Fruit fly (Drosophila melanogaster) whole organism, embryonic: ENCODE data around the gene CG12177.

Experiments used
- Atf6 ChIP-seq: fragments of 200-800 bp; sonication (Bioruptor generic); IDR thresholded peaks from 2 replicates; pipeline ENCODE4 v1.3.6; 2022; ENCODE audit warnings: missing biosample characterization, missing genetic modification characterization
- C15 ChIP-seq: fragments of 200-800 bp; sonication (Bioruptor generic); IDR thresholded peaks from 3 replicates; pipeline ENCODE4 v1.3.6; 2022; ENCODE audit warnings: missing biosample characterization, missing genetic modification characterization
- CG11504 ChIP-seq: fragments of 200-800 bp; sonication (Bioruptor generic); optimal IDR thresholded peaks from 3 replicates; lab custom pipeline; 2019; ENCODE audit warnings: missing biosample characterization, mild to moderate bottlenecking, missing genetic modification characterization, moderate library complexity
- CG11560 ChIP-seq: fragments of 200-800 bp; sonication (Bioruptor generic); IDR thresholded peaks from 3 replicates; pipeline ENCODE4 v1.3.6; 2022; ENCODE audit warnings: missing biosample characterization, missing genetic modification characterization
- CG12071 ChIP-seq: fragments of 200-800 bp; sonication (Bioruptor generic); optimal IDR thresholded peaks from 3 replicates; lab custom pipeline; 2018; ENCODE audit warnings: missing biosample characterization, mild to moderate bottlenecking, missing genetic modification characterization
- CG12104 ChIP-seq: fragments of 200-800 bp; sonication (Bioruptor generic); optimal IDR thresholded peaks from 3 replicates; lab custom pipeline; 2016; ENCODE audit warnings: missing biosample characterization, missing genetic modification characterization
- CG12659 ChIP-seq: fragments of 200-800 bp; sonication (Bioruptor generic); optimal IDR thresholded peaks from 3 replicates; lab custom pipeline; 2017; ENCODE audit warnings: mild to moderate bottlenecking, missing biosample characterization, missing genetic modification reagents, missing genetic modification characterization
- CG13296 ChIP-seq: fragments of 200-800 bp; sonication (Bioruptor generic); optimal IDR thresholded peaks from 3 replicates; lab custom pipeline; 2018; ENCODE audit warnings: missing biosample characterization, mild to moderate bottlenecking, missing genetic modification characterization
- CG17328 ChIP-seq: fragments of 200-800 bp; sonication (Bioruptor generic); IDR thresholded peaks from 2 replicates; pipeline ENCODE4 v1.3.6; 2022; ENCODE audit warnings: missing biosample characterization, missing genetic modification characterization
- CG3726 ChIP-seq: fragments of 200-800 bp; sonication (Bioruptor generic); IDR thresholded peaks from 3 replicates; pipeline ENCODE4, ENCODE4 v1.3.6; 2022; ENCODE audit warnings: missing biosample characterization, missing genetic modification characterization
- CG4282 ChIP-seq: fragments of 200-800 bp; sonication (Bioruptor generic); optimal IDR thresholded peaks from 2 replicates; lab custom pipeline; 2016; ENCODE audit warnings: missing biosample characterization, missing genetic modification characterization
- CG43689 ChIP-seq: fragments of 200-800 bp; sonication (Bioruptor generic); IDR thresholded peaks from 2 replicates; pipeline ENCODE4 v1.3.6; 2022; ENCODE audit warnings: missing biosample characterization, missing genetic modification characterization
- CG5953 ChIP-seq: fragments of 200-800 bp; sonication (Bioruptor generic); IDR thresholded peaks from 2 replicates; pipeline ENCODE4 v1.3.6; 2022; ENCODE audit warnings: missing biosample characterization, missing genetic modification characterization
- CG6683 ChIP-seq: fragments of 200-800 bp; sonication (Bioruptor generic); optimal IDR thresholded peaks from 2 replicates; lab custom pipeline; 2017; ENCODE audit warnings: missing biosample characterization, mild to moderate bottlenecking, missing genetic modification characterization, missing genetic modification reagents
- CG6813 ChIP-seq: fragments of 200-800 bp; sonication (Bioruptor generic); optimal IDR thresholded peaks from 2 replicates; lab custom pipeline; 2017; ENCODE audit warnings: missing biosample characterization, missing genetic modification characterization, mild to moderate bottlenecking, moderate library complexity, missing genetic modification reagents
- CG7357 ChIP-seq: fragments of 200-800 bp; sonication (Bioruptor generic); IDR thresholded peaks from 3 replicates; pipeline ENCODE4 v1.3.6; 2022; ENCODE audit warnings: missing biosample characterization, missing genetic modification characterization
- CG7839 ChIP-seq: fragments of 200-800 bp; sonication (Bioruptor generic); optimal IDR thresholded peaks from 3 replicates; lab custom pipeline; 2018; ENCODE audit warnings: missing biosample characterization, mild to moderate bottlenecking, missing genetic modification characterization, moderate library complexity
- CG8290 ChIP-seq, 3 experiments: fragments of 200-800 bp; sonication (Bioruptor generic); optimal IDR thresholded peaks; 2 replicates each; lab custom pipeline; 2016 to 2019; ENCODE audit warnings: missing biosample characterization in 3 of 3, missing genetic modification characterization in 3 of 3, mild to moderate bottlenecking in 2 of 3, moderate library complexity in 1 of 3
- CTCF ChIP-seq: fragments of 200-800 bp; sonication (Bioruptor generic); optimal IDR thresholded peaks from 2 replicates; lab custom pipeline; 2017; ENCODE audit warnings: missing biosample characterization, mild to moderate bottlenecking, missing genetic modification characterization, moderate library complexity
- Camta ChIP-seq: fragments of 200-800 bp; sonication (Bioruptor generic); optimal IDR thresholded peaks from 2 replicates; lab custom pipeline; 2016; ENCODE audit warnings: missing biosample characterization, missing genetic modification characterization
- CkIIα-i1 ChIP-seq: fragments of 200-800 bp; sonication (Bioruptor generic); IDR thresholded peaks from 2 replicates; pipeline ENCODE4 v1.3.6; 2022; ENCODE audit warnings: missing biosample characterization, missing genetic modification characterization
- Dip3 ChIP-seq: fragments of 200-800 bp; sonication (Bioruptor generic); optimal IDR thresholded peaks from 3 replicates; lab custom pipeline; 2016; ENCODE audit warnings: missing biosample characterization, missing genetic modification characterization
- HLHmδ ChIP-seq: fragments of 200-800 bp; sonication (Bioruptor generic); optimal IDR thresholded peaks from 2 replicates; lab custom pipeline; 2018; ENCODE audit warnings: missing biosample characterization, mild to moderate bottlenecking, missing genetic modification characterization, moderate library complexity
- Hey ChIP-seq: fragments of 200-800 bp; sonication (Bioruptor generic); optimal IDR thresholded peaks from 3 replicates; lab custom pipeline; 2018; ENCODE audit warnings: missing biosample characterization, mild to moderate bottlenecking, missing genetic modification characterization
- Lhr ChIP-seq: fragments of 200-800 bp; sonication (Bioruptor generic); optimal IDR thresholded peaks from 3 replicates; lab custom pipeline; 2017; ENCODE audit warnings: mild to moderate bottlenecking, missing biosample characterization, missing genetic modification reagents, missing genetic modification characterization
- NFAT ChIP-seq: fragments of 200-800 bp; sonication (Bioruptor generic); IDR thresholded peaks from 2 replicates; pipeline ENCODE4 v1.3.6; 2022; ENCODE audit warnings: missing biosample characterization, missing genetic modification characterization
- NK7.1 ChIP-seq: fragments of 200-800 bp; sonication (Bioruptor generic); optimal IDR thresholded peaks from 3 replicates; lab custom pipeline; 2016; ENCODE audit warnings: missing biosample characterization, missing genetic modification characterization
- Neu2 ChIP-seq: fragments of 200-800 bp; sonication (Bioruptor generic); optimal IDR thresholded peaks from 3 replicates; lab custom pipeline; 2016; ENCODE audit warnings: missing biosample characterization, missing genetic modification characterization, borderline replicate concordance
- Nf-YB ChIP-seq: fragments of 200-800 bp; sonication (Bioruptor generic); optimal IDR thresholded peaks from 3 replicates; lab custom pipeline; 2019; ENCODE audit warnings: missing biosample characterization, mild to moderate bottlenecking, missing genetic modification characterization, moderate library complexity
- Nf-YC ChIP-seq: fragments of 200-800 bp; optimal IDR thresholded peaks from 3 replicates; lab custom pipeline; 2019; ENCODE audit warnings: missing biosample characterization, mild to moderate bottlenecking, missing genetic modification characterization, moderate library complexity
- Scr ChIP-seq: fragments of 200-800 bp; sonication (Bioruptor generic); IDR thresholded peaks from 2 replicates; pipeline ENCODE4 v1.3.6; 2022; ENCODE audit warnings: missing biosample characterization, missing genetic modification characterization; ENCODE audit not compliant: partially characterized antibody
- Taf1 ChIP-seq: fragments of 200-800 bp; sonication (Bioruptor generic); IDR thresholded peaks from 2 replicates; pipeline ENCODE4 v1.3.6; 2022; ENCODE audit warnings: missing biosample characterization, missing genetic modification characterization
- Xbp1 ChIP-seq: fragments of 200-800 bp; sonication (Bioruptor generic); optimal IDR thresholded peaks from 3 replicates; lab custom pipeline; 2016; ENCODE audit warnings: missing biosample characterization, mild to moderate bottlenecking, missing genetic modification characterization
- al ChIP-seq: fragments of 200-800 bp; sonication (Bioruptor generic); IDR thresholded peaks from 2 replicates; pipeline ENCODE4 v1.3.6; 2022; ENCODE audit warnings: missing biosample characterization, missing genetic modification characterization
- ato ChIP-seq: fragments of 200-800 bp; sonication (Bioruptor generic); IDR thresholded peaks from 2 replicates; pipeline ENCODE4 v1.3.6; 2022; ENCODE audit warnings: missing biosample characterization, missing genetic modification characterization; ENCODE audit not compliant: partially characterized antibody
- bab2 ChIP-seq: fragments of 200-800 bp; sonication (Bioruptor generic); optimal IDR thresholded peaks from 2 replicates; lab custom pipeline; 2016; ENCODE audit warnings: missing biosample characterization, missing genetic modification characterization
- cg ChIP-seq: fragments of 200-800 bp; sonication (Bioruptor generic); optimal IDR thresholded peaks from 3 replicates; lab custom pipeline; 2019; ENCODE audit warnings: missing biosample characterization, mild to moderate bottlenecking, missing genetic modification characterization, moderate library complexity
- corto ChIP-seq: fragments of 200-800 bp; sonication (Bioruptor generic); optimal IDR thresholded peaks from 2 replicates; lab custom pipeline; 2016; ENCODE audit warnings: missing biosample characterization, mild to moderate bottlenecking, missing genetic modification characterization, moderate library complexity
- dmrt11E ChIP-seq: fragments of 200-800 bp; sonication (Bioruptor generic); optimal IDR thresholded peaks from 3 replicates; lab custom pipeline; 2018; ENCODE audit warnings: missing biosample characterization, mild to moderate bottlenecking, missing genetic modification characterization, moderate library complexity
- exex ChIP-seq: fragments of 200-800 bp; sonication (Bioruptor generic); optimal IDR thresholded peaks from 4 replicates; lab custom pipeline; 2018; ENCODE audit warnings: missing biosample characterization, mild to moderate bottlenecking, missing genetic modification characterization, moderate library complexity
- fru ChIP-seq: fragments of >200 bp; optimal IDR thresholded peaks from 2 replicates; lab custom pipeline; 2017
- gsb ChIP-seq: fragments of 200-800 bp; sonication (Bioruptor generic); IDR thresholded peaks from 2 replicates; pipeline ENCODE4 v1.3.6; 2022; ENCODE audit warnings: missing biosample characterization, missing genetic modification characterization
- hbn ChIP-seq: fragments of 200-800 bp; sonication (Bioruptor generic); IDR thresholded peaks from 2 replicates; pipeline ENCODE4 v1.3.6; 2022; ENCODE audit warnings: missing biosample characterization, missing genetic modification characterization; ENCODE audit not compliant: partially characterized antibody
- hkb ChIP-seq, 2 experiments: fragments of 200-800 bp in 1 of 2; fragments of >200 bp in 1 of 2; sonication (Bioruptor generic) in 1 of 2; IDR thresholded peaks in 1 of 2; optimal IDR thresholded peaks in 1 of 2; 2 replicates each; pipeline versions ENCODE4 v1.3.6 to Lab custom; 2017 to 2022; ENCODE audit warnings: missing biosample characterization in 1 of 2, missing genetic modification characterization in 1 of 2
- jumu ChIP-seq: fragments of 200-800 bp; sonication (Bioruptor generic); optimal IDR thresholded peaks from 3 replicates; lab custom pipeline; 2016; ENCODE audit warnings: missing biosample characterization, missing genetic modification characterization
- lab ChIP-seq: fragments of 200-800 bp; sonication (Bioruptor generic); optimal IDR thresholded peaks from 3 replicates; lab custom pipeline; 2017; ENCODE audit warnings: missing biosample characterization, missing genetic modification characterization, mild to moderate bottlenecking, moderate library complexity, missing genetic modification reagents
- nau ChIP-seq: fragments of 200-800 bp; sonication (Bioruptor generic); optimal IDR thresholded peaks from 3 replicates; lab custom pipeline; 2017; ENCODE audit warnings: missing biosample characterization, mild to moderate bottlenecking, missing genetic modification characterization, missing genetic modification reagents
- repo ChIP-seq: fragments of 200-800 bp; sonication (Bioruptor generic); optimal IDR thresholded peaks from 2 replicates; lab custom pipeline; 2016; ENCODE audit warnings: missing biosample characterization, missing genetic modification characterization
- stwl ChIP-seq: fragments of 200-800 bp; sonication (Bioruptor generic); optimal IDR thresholded peaks from 3 replicates; lab custom pipeline; 2018; ENCODE audit warnings: missing biosample characterization, mild to moderate bottlenecking, missing genetic modification characterization, moderate library complexity
- ttk ChIP-seq: fragments of 200-800 bp; sonication (Bioruptor generic); IDR thresholded peaks from 2 replicates; pipeline ENCODE4 v2.1.2; 2022; ENCODE audit warnings: missing biosample characterization, missing genetic modification characterization
- unc-4 ChIP-seq: fragments of 200-800 bp; sonication (Bioruptor generic); IDR thresholded peaks from 2 replicates; pipeline ENCODE4 v1.3.6; 2022; ENCODE audit warnings: missing biosample characterization, missing genetic modification characterization; ENCODE audit not compliant: partially characterized antibody

Gene CG12177

DNA sequence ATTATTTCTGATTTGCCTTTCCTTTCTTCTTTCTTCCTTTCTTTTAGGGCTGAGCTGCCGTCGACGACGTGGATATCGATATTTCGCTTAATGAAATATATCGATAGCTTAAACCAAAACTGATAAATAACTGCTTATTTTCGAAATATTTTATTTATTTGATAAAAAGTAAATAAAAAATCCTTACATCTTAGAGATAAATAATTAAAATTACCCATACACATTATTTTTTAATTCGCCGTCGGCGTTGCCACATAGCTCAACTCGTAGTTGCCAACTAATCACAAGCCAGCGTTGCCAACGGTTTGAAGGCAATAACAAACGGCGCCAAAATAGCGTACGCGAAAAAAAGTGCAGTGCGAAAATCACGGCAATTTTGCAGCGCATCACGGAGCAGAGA lies 41.6 kb upstream of the CG12177 start, which contains the start of the genes Mrgn1 and mus101 (continued):
- no peak for TF ChIP-seq NK7.1 (GFP tag; lab: Kevin White, UChicago)
- TF ChIP-seq CG43689 (GFP tag; lab: Robert Waterston, UW): no peak
- TF ChIP-seq C15 (GFP tag; lab: Robert Waterston, UW): no peak
- TF ChIP-seq CG13296: no peak
- TF ChIP-seq stwl (tag; lab: Kevin White, UChicago): peak; percentile 56
- TF ChIP-seq CG12071 (GFP tag; lab: Kevin White, UChicago): no peak
- no peak for TF ChIP-seq CG12104 (GFP tag; lab: Kevin White, UChicago)
- no peak for TF ChIP-seq jumu (GFP tag; lab: Kevin White, UChicago)
- no peak for TF ChIP-seq CG6683 (GFP tag; lab: Kevin White, UChicago)
- TF ChIP-seq Scr: peak; percentile 85
- no peak for TF ChIP-seq nau (GFP tag; lab: Kevin White, UChicago)
- no peak for TF ChIP-seq Hey (tag; lab: Kevin White, UChicago)
- TF ChIP-seq CG17328 (GFP tag; lab: Robert Waterston, UW): no peak
- TF ChIP-seq CTCF (GFP tag; lab: Kevin White, UChicago): peak; percentile 27
- no peak for TF ChIP-seq bab2 (GFP tag; lab: Kevin White, UChicago)
- TF ChIP-seq Neu2 (GFP tag; lab: Kevin White, UChicago): no peak
- peak; percentile 62 for TF ChIP-seq CG12659 (GFP tag; lab: Kevin White, UChicago)
- TF ChIP-seq Atf6 (GFP tag; lab: Robert Waterston, UW): no peak
- TF ChIP-seq exex: no peak
- no peak for TF ChIP-seq CG5953
- TF ChIP-seq NFAT: no peak
- TF ChIP-seq Nf-YC: no peak
- no peak for TF ChIP-seq CkIIα-i1 (GFP tag; lab: Robert Waterston, UW)
- TF ChIP-seq Camta: no peak
- no peak for TF ChIP-seq hkb (optimal IDR thresholded peaks at IDR 0.05; lab: Kevin White, UChicago)
- no peak for TF ChIP-seq hkb (GFP tag; IDR thresholded peaks at IDR 0.05; lab: Robert Waterston, UW)
- no peak for TF ChIP-seq CG6813 (GFP tag; lab: Kevin White, UChicago)
- peak; percentile 78 for TF ChIP-seq hbn (GFP tag; lab: Robert Waterston, UW)
- TF ChIP-seq gsb (GFP tag; lab: Robert Waterston, UW): no peak
- peak; percentile 30 for TF ChIP-seq cg
- TF ChIP-seq ato: 0 out of 2 replicates have a peak, but pooled peaks have one; percentile 30
- no peak for TF ChIP-seq CG4282 (GFP tag; lab: Kevin White, UChicago)
- TF ChIP-seq CG11504 (tag; lab: Kevin White, UChicago): no peak
- no peak for TF ChIP-seq Taf1 (GFP tag; lab: Robert Waterston, UW)
- no peak for TF ChIP-seq CG8290 (GFP tag; optimal IDR thresholded peaks at IDR 0.05; lab: Kevin White, UChicago)
- no peak for TF ChIP-seq CG8290 (tag; optimal IDR thresholded peaks at IDR 0.05; lab: Kevin White, UChicago)
- no peak for TF ChIP-seq fru (lab: Kevin White, UChicago)
- no peak for TF ChIP-seq Lhr (GFP tag; lab: Kevin White, UChicago)
- no peak for TF ChIP-seq CG3726 (GFP tag; lab: Robert Waterston, UW)
- TF ChIP-seq ttk (GFP tag; lab: Robert Waterston, UW): no peak
- peak; percentile 85 for TF ChIP-seq unc-4 (GFP tag; lab: Robert Waterston, UW)
- TF ChIP-seq CG7839 (tag; lab: Kevin White, UChicago): no peak
- TF ChIP-seq corto: no peak
- no peak for TF ChIP-seq repo (GFP tag; lab: Kevin White, UChicago)
- no peak for TF ChIP-seq Nf-YB
- TF ChIP-seq al (GFP tag; lab: Robert Waterston, UW): no peak
- no peak for TF ChIP-seq CG11560 (tag; lab: Robert Waterston, UW)
- no peak for TF ChIP-seq Dip3 (GFP tag; lab: Kevin White, UChicago)
- TF ChIP-seq CG7357 (GFP tag; lab: Robert Waterston, UW): no peak
- TF ChIP-seq HLHmδ: no peak
- TF ChIP-seq dmrt11E (tag; lab: Kevin White, UChicago): no peak
- TF ChIP-seq Xbp1: no peak
- no peak for TF ChIP-seq lab
